ENCODE assay signal across 3 worm cellular contexts in the genomic region with DNA sequence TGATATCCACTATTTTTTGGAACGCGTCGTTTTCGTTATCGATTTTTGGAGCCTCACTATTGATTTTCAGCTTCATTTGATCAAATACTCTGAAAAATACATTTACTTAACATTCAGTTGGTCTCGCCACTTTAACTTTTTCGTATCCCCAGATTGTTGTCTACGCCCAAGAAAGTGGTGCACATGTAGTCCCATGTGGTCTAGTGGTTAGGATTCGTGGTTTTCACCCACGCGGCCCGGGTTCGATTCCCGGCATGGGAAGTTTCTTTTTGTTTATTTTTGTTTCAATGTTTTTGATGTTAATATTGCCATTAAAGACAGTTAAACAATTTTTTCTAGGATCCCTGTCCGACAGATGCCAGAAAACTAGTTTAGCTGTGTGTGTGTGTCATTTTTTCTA.
TF ChIP-seq lines count a peak whose summit lies in the region.

No protein-coding gene starts in this region.

TF ChIP-seq in whole organism, L1 larva, 84 proteins besides CTCF, POLR2A, EP300 and RAD21 (continued from another document):
- TF ChIP-seq nhr-71 (tag; optimal IDR thresholded peaks at IDR 0.05; lab: Kevin White, UChicago), result peak; percentile 67
- peak; percentile 2 to 11 for TF ChIP-seq efl-1 (optimal IDR thresholded peaks at IDR 0.05; lab: Kevin White, UChicago)
- TF ChIP-seq efl-1 (GFP tag; optimal IDR thresholded peaks at IDR 0.05 in 1 of 2; lab: Kevin White, UChicago), result peak in 1 of 2 experiments; percentile 83
- no peak for TF ChIP-seq fos-1 (tag; optimal IDR thresholded peaks at IDR 0.05; lab: Kevin White, UChicago)
- TF ChIP-seq fkh-8 (tag; optimal IDR thresholded peaks at IDR 0.05; lab: Kevin White, UChicago), result peak; percentile 15
- TF ChIP-seq pqm-1 (tag; optimal IDR thresholded peaks at IDR 0.05; lab: Kevin White, UChicago), result no peak
- no peak for TF ChIP-seq zip-4 (GFP tag; optimal IDR thresholded peaks at IDR 0.05; lab: Kevin White, UChicago)
- no peak for TF ChIP-seq C04F5.9 (tag; optimal IDR thresholded peaks at IDR 0.05; lab: Kevin White, UChicago)
- TF ChIP-seq nhr-12 (tag; optimal IDR thresholded peaks at IDR 0.05; lab: Kevin White, UChicago), result no peak
- TF ChIP-seq C16A3.4 (tag; optimal IDR thresholded peaks at IDR 0.05; lab: Kevin White, UChicago), result peak; percentile 42
- TF ChIP-seq blmp-1 (tag; optimal IDR thresholded peaks at IDR 0.05; lab: Kevin White, UChicago), result no peak
- peak; percentile 67 for TF ChIP-seq nhr-47 (tag; optimal IDR thresholded peaks at IDR 0.05; lab: Kevin White, UChicago)
- TF ChIP-seq unc-130 (tag; optimal IDR thresholded peaks at IDR 0.05; lab: Kevin White, UChicago), result peak; percentile 38
- TF ChIP-seq aha-1 (tag; optimal IDR thresholded peaks at IDR 0.05; lab: Kevin White, UChicago), result no peak
- TF ChIP-seq ceh-82 (tag; optimal IDR thresholded peaks at IDR 0.05; lab: Kevin White, UChicago), result peak; percentile 10 to 24 (median 19)
- TF ChIP-seq irx-1 (tag; optimal IDR thresholded peaks at IDR 0.05; lab: Kevin White, UChicago), result peak; percentile 35
- TF ChIP-seq aly-2 (tag; optimal IDR thresholded peaks at IDR 0.05; lab: Kevin White, UChicago), result no peak
- peak; percentile 15; the same call in 1 of the 2 replicates for TF ChIP-seq grh-1 (GFP tag; IDR thresholded peaks at IDR 0.05; lab: Robert Waterston, UW)
- peak; percentile 21 to 56 for TF ChIP-seq lin-35 (GFP tag; optimal IDR thresholded peaks at IDR 0.05; lab: Kevin White, UChicago)
- TF ChIP-seq lir-3 (tag; optimal IDR thresholded peaks at IDR 0.05; lab: Kevin White, UChicago; ENCODE audit: poor library complexity), result no peak
- TF ChIP-seq fkh-10 (GFP tag; optimal IDR thresholded peaks at IDR 0.05; lab: Kevin White, UChicago), result no peak
- peak; percentile 56 for TF ChIP-seq nhr-20 (tag; optimal IDR thresholded peaks at IDR 0.05; lab: Kevin White, UChicago)
- TF ChIP-seq sup-37 (GFP tag; optimal IDR thresholded peaks at IDR 0.05; lab: Kevin White, UChicago), result no peak
- peak; percentile 62 for TF ChIP-seq nhr-19 (GFP tag; conservative IDR thresholded peaks at IDR 0.05; lab: Robert Waterston, UW)
- TF ChIP-seq skn-1 (tag; optimal IDR thresholded peaks at IDR 0.05; lab: Kevin White, UChicago), result peak; percentile 9

TF ChIP-seq in whole organism, L3 larva, 47 proteins besides CTCF, POLR2A, EP300 and RAD21 (continued from another document):
- TF ChIP-seq tbx-2 (tag; optimal IDR thresholded peaks at IDR 0.05; lab: Kevin White, UChicago), result no peak
- TF ChIP-seq fos-1 (tag; optimal IDR thresholded peaks at IDR 0.05; lab: Kevin White, UChicago), result no peak
- peak; percentile 54 for TF ChIP-seq hmg-11 (tag; optimal IDR thresholded peaks at IDR 0.05; lab: Kevin White, UChicago)
- TF ChIP-seq nhr-25 (tag; optimal IDR thresholded peaks at IDR 0.05; lab: Kevin White, UChicago), result peak; percentile 18
- TF ChIP-seq ztf-4 (tag; optimal IDR thresholded peaks at IDR 0.05; lab: Kevin White, UChicago), result no peak
- TF ChIP-seq egl-27 (tag; optimal IDR thresholded peaks at IDR 0.05; lab: Kevin White, UChicago), result no peak
- TF ChIP-seq ama-1 (optimal IDR thresholded peaks at IDR 0.05; lab: Kevin White, UChicago), result no peak

TF ChIP-seq in whole organism, young adult, 124 proteins besides CTCF, POLR2A, EP300 and RAD21 (continued from another document):
- TF ChIP-seq C06A6.2 (GFP tag; conservative IDR thresholded peaks at IDR 0.05; lab: Robert Waterston, UW) (no peak), rpc-1 (optimal IDR thresholded peaks at IDR 0.05; lab: Kevin White, UChicago) (peak; percentile 90), rpc-1 (tag; optimal IDR thresholded peaks at IDR 0.05; lab: Kevin White, UChicago) (peak; percentile 84), mcd-1 (GFP tag; IDR thresholded peaks at IDR 0.05; lab: Robert Waterston, UW) (peak; percentile 48), nfyb-1 (GFP tag; IDR thresholded peaks at IDR 0.05; lab: Robert Waterston, UW) (peak; percentile 74), Y67H2A.10 (GFP tag; conservative IDR thresholded peaks at IDR 0.05; lab: Robert Waterston, UW) (no peak), tbp1 (GFP tag; optimal IDR thresholded peaks at IDR 0.05; lab: Kevin White, UChicago) (peak; percentile 96), ztf-3 (GFP tag; optimal IDR thresholded peaks at IDR 0.05; lab: Kevin White, UChicago) (peak; percentile 25), madf-8 (GFP tag; conservative IDR thresholded peaks at IDR 0.05; lab: Robert Waterston, UW) (no peak), lin-54 (GFP tag; optimal IDR thresholded peaks at IDR 0.05; lab: Kevin White, UChicago) (peak; percentile 40), fkh-3 (tag; optimal IDR thresholded peaks at IDR 0.05; lab: Kevin White, UChicago) (no peak), sea-2 (GFP tag; IDR thresholded peaks at IDR 0.05; lab: Robert Waterston, UW) (no peak), F39B2.1 (GFP tag; IDR thresholded peaks at IDR 0.05; lab: Robert Waterston, UW) (no peak), nhr-179 (tag; optimal IDR thresholded peaks at IDR 0.05; lab: Kevin White, UChicago) (no peak), snpc-4 (GFP tag; optimal IDR thresholded peaks at IDR 0.05; lab: Kevin White, UChicago) (peak; percentile 74), snpc-4 (tag; optimal IDR thresholded peaks at IDR 0.05; lab: Kevin White, UChicago) (peak; percentile 5 to 80 (median 61)), egl-18 (GFP tag; IDR thresholded peaks at IDR 0.05; lab: Robert Waterston, UW) (no peak), let-607 (tag; optimal IDR thresholded peaks at IDR 0.05; lab: Kevin White, UChicago) (peak in 1 of 2 experiments; percentile 17), Y53G8AR.9 (GFP tag; conservative IDR thresholded peaks at IDR 0.05; lab: Robert Waterston, UW) (no peak), pha-4 (tag; optimal IDR thresholded peaks at IDR 0.05; lab: Kevin White, UChicago) (no peak), zfh-2 (GFP tag; conservative IDR thresholded peaks at IDR 0.05; lab: Robert Waterston, UW) (no peak), lin-26 (GFP tag; IDR thresholded peaks at IDR 0.05; lab: Robert Waterston, UW) (peak; percentile 85), attf-6 (GFP tag; IDR thresholded peaks at IDR 0.05; lab: Robert Waterston, UW) (0 out of 2 replicates have a peak, but pooled peaks have one; percentile 21), hmg-20 (GFP tag; IDR thresholded peaks at IDR 0.05; lab: Robert Waterston, UW) (0 out of 2 replicates have a peak, but pooled peaks have one; percentile 40), chd-7 (tag; optimal IDR thresholded peaks at IDR 0.05; lab: Kevin White, UChicago) (peak; percentile 35), Y56A3A.18 (GFP tag; IDR thresholded peaks at IDR 0.05; lab: Robert Waterston, UW) (peak; percentile 89), Y79H2A.3 (GFP tag; conservative IDR thresholded peaks at IDR 0.05; lab: Robert Waterston, UW) (0 out of 2 replicates have a peak, but pooled peaks have one; percentile 35), akir-1 (GFP tag; optimal IDR thresholded peaks at IDR 0.05; lab: Kevin White, UChicago) (no peak), F33H1.4 (GFP tag; IDR thresholded peaks at IDR 0.05; lab: Robert Waterston, UW) (no peak), F57C9.4 (tag; optimal IDR thresholded peaks at IDR 0.05; lab: Kevin White, UChicago) (no peak), ztf-6 (GFP tag; IDR thresholded peaks at IDR 0.05; lab: Robert Waterston, UW) (no peak), lin-40 (tag; optimal IDR thresholded peaks at IDR 0.05; lab: Kevin White, UChicago) (peak; percentile 44), lsy-27 (tag; optimal IDR thresholded peaks at IDR 0.05; lab: Kevin White, UChicago; ENCODE audit: borderline replicate concordance, insufficient read depth) (peak; percentile 43), egrh-3 (GFP tag; IDR thresholded peaks at IDR 0.05; lab: Robert Waterston, UW) (no peak), snpc-1.3 (tag; optimal IDR thresholded peaks at IDR 0.05; lab: Kevin White, UChicago; ENCODE audit: insufficient read depth) (peak; percentile 84), hlh-26 (GFP tag; conservative IDR thresholded peaks at IDR 0.05; lab: Robert Waterston, UW) (no peak), mes-4 (tag; optimal IDR thresholded peaks at IDR 0.05; lab: Kevin White, UChicago) (peak; percentile 41), lag-1 (GFP tag; IDR thresholded peaks at IDR 0.05; lab: Robert Waterston, UW) (no peak), snpc-3.4 (tag; optimal IDR thresholded peaks at IDR 0.05; lab: Kevin White, UChicago) (peak; percentile 87), madf-10 (tag; optimal IDR thresholded peaks at IDR 0.05; lab: Kevin White, UChicago) (peak; percentile 50), aptf-3 (GFP tag; IDR thresholded peaks at IDR 0.05; lab: Robert Waterston, UW) (no peak), D2030.7 (GFP tag; IDR thresholded peaks at IDR 0.05; lab: Robert Waterston, UW) (peak; percentile 59), nfya-2 (GFP tag; IDR thresholded peaks at IDR 0.05; lab: Robert Waterston, UW) (no peak), efl-1 (GFP tag; optimal IDR thresholded peaks at IDR 0.05; lab: Kevin White, UChicago) (no peak), F37B4.10 (GFP tag; IDR thresholded peaks at IDR 0.05; lab: Robert Waterston, UW) (no peak), rec-8 (tag; optimal IDR thresholded peaks at IDR 0.05; lab: Kevin White, UChicago) (peak; percentile 49 to 55), aptf-2 (GFP tag; conservative IDR thresholded peaks at IDR 0.05; lab: Robert Waterston, UW) (no peak), ztf-28 (GFP tag; IDR thresholded peaks at IDR 0.05; lab: Robert Waterston, UW) (no peak), attf-5 (GFP tag; optimal IDR thresholded peaks at IDR 0.05; lab: Kevin White, UChicago) (peak; percentile 7), ets-4 (GFP tag; optimal IDR thresholded peaks at IDR 0.05; lab: Kevin White, UChicago) (no peak), hsf-1 (GFP tag; IDR thresholded peaks at IDR 0.05; lab: Robert Waterston, UW) (no peak), somi-1 (GFP tag; optimal IDR thresholded peaks at IDR 0.05; lab: Kevin White, UChicago) (peak; percentile 25), nhr-90 (tag; optimal IDR thresholded peaks at IDR 0.05; lab: Kevin White, UChicago) (peak; percentile 67), ccch-3 (GFP tag; optimal IDR thresholded peaks at IDR 0.05; lab: Kevin White, UChicago) (no peak), cebp-1 (GFP tag; IDR thresholded peaks at IDR 0.05; lab: Robert Waterston, UW) (no peak), cebp-1 (tag; optimal IDR thresholded peaks at IDR 0.05; lab: Kevin White, UChicago) (peak; percentile 62), zim-3 (tag; optimal IDR thresholded peaks at IDR 0.05; lab: Kevin White, UChicago) (peak; percentile 62), F55B11.4 (tag; optimal IDR thresholded peaks at IDR 0.05; lab: Kevin White, UChicago; ENCODE audit: borderline replicate concordance, insufficient read depth) (no peak), dox-1 (GFP tag; IDR thresholded peaks at IDR 0.05; lab: Robert Waterston, UW) (peak; percentile 75), T07F8.4 (tag; optimal IDR thresholded peaks at IDR 0.05; lab: Kevin White, UChicago) (peak; percentile 21), B0261.1 (tag; optimal IDR thresholded peaks at IDR 0.05; lab: Kevin White, UChicago) (peak; percentile 92), xnd-1 (tag; optimal IDR thresholded peaks at IDR 0.05; lab: Kevin White, UChicago) (no peak), nhr-80 (tag; optimal IDR thresholded peaks at IDR 0.05; lab: Kevin White, UChicago) (peak; percentile 2), ztf-22 (GFP tag; optimal IDR thresholded peaks at IDR 0.05; lab: Kevin White, UChicago) (no peak), sptf-2 (GFP tag; optimal IDR thresholded peaks at IDR 0.05; lab: Kevin White, UChicago) (no peak), dpff-1 (tag; optimal IDR thresholded peaks at IDR 0.05; lab: Kevin White, UChicago) (no peak), B0019.2 (GFP tag; conservative IDR thresholded peaks at IDR 0.05; lab: Robert Waterston, UW) (no peak), gei-17 (GFP tag; optimal IDR thresholded peaks at IDR 0.05; lab: Kevin White, UChicago) (peak; percentile 26), hmg-1.2 (GFP tag; IDR thresholded peaks at IDR 0.05; lab: Robert Waterston, UW) (peak; percentile 82), sdz-38 (tag; optimal IDR thresholded peaks at IDR 0.05; lab: Kevin White, UChicago) (no peak), dpl-1 (GFP tag; optimal IDR thresholded peaks at IDR 0.05; lab: Kevin White, UChicago) (no peak), ekl-4 (GFP tag; IDR thresholded peaks at IDR 0.05; lab: Robert Waterston, UW) (peak; percentile 70; the same call in 1 of the 2 replicates), bed-1 (GFP tag; IDR thresholded peaks at IDR 0.05; lab: Robert Waterston, UW) (no peak), Y53F4B.3 (GFP tag; IDR thresholded peaks at IDR 0.05; lab: Robert Waterston, UW) (peak; percentile 73), tbx-9 (tag; optimal IDR thresholded peaks at IDR 0.05; lab: Kevin White, UChicago; ENCODE audit: borderline replicate concordance) (no peak), attf-3 (GFP tag; conservative IDR thresholded peaks at IDR 0.05; lab: Robert Waterston, UW) (peak; percentile 37; the same call in 1 of the 2 replicates), snpc-1.1 (tag; optimal IDR thresholded peaks at IDR 0.05; lab: Kevin White, UChicago; ENCODE audit: insufficient read depth) (peak; percentile 77), cebp-2 (GFP tag; IDR thresholded peaks at IDR 0.05; lab: Robert Waterston, UW) (no peak), die-1 (tag; optimal IDR thresholded peaks at IDR 0.05; lab: Kevin White, UChicago) (peak; percentile 93), T26A5.8 (tag; optimal IDR thresholded peaks at IDR 0.05; lab: Kevin White, UChicago) (peak; percentile 53), F10E7.11 (tag; optimal IDR thresholded peaks at IDR 0.05; lab: Kevin White, UChicago) (no peak), ceh-100 (GFP tag; IDR thresholded peaks at IDR 0.05; lab: Robert Waterston, UW) (0 out of 2 replicates have a peak, but pooled peaks have one; percentile 33), egl-44 (GFP tag; IDR thresholded peaks at IDR 0.05; lab: Robert Waterston, UW) (peak; percentile 81), hrde-1 (tag; optimal IDR thresholded peaks at IDR 0.05; lab: Kevin White, UChicago; ENCODE audit: borderline replicate concordance) (no peak), ceh-27 (GFP tag; optimal IDR thresholded peaks at IDR 0.05; lab: Kevin White, UChicago) (no peak), F23B12.7 (tag; optimal IDR thresholded peaks at IDR 0.05; lab: Kevin White, UChicago; ENCODE audit: insufficient read depth) (peak; percentile 39), Y95B8A.8 (GFP tag; IDR thresholded peaks at IDR 0.05; lab: Robert Waterston, UW) (peak; percentile 52; the same call in 1 of the 2 replicates), rcor-1 (GFP tag; IDR thresholded peaks at IDR 0.05; lab: Robert Waterston, UW) (peak; percentile 79), ama-1 (optimal IDR thresholded peaks at IDR 0.05; lab: Kevin White, UChicago) (no peak), ama-1 (GFP tag; optimal IDR thresholded peaks at IDR 0.05; lab: Kevin White, UChicago) (peak in 1 of 2 experiments; percentile 85), unc-62 (GFP tag; optimal IDR thresholded peaks at IDR 0.05; lab: Kevin White, UChicago) (no peak), nfya-1 (tag; optimal IDR thresholded peaks at IDR 0.05; lab: Kevin White, UChicago; ENCODE audit: borderline replicate concordance, insufficient read depth) (no peak), hlh-12 (tag; optimal IDR thresholded peaks at IDR 0.05; lab: Kevin White, UChicago) (peak; percentile 78), K11D2.4 (GFP tag; IDR thresholded peaks at IDR 0.05; lab: Robert Waterston, UW) (no peak), ZK185.1 (tag; optimal IDR thresholded peaks at IDR 0.05; lab: Kevin White, UChicago; ENCODE audit: poor library complexity, severe bottlenecking) (peak; percentile 73), ztf-25 (GFP tag; IDR thresholded peaks at IDR 0.05; lab: Robert Waterston, UW) (peak; percentile 79; the same call in 1 of the 2 replicates), ztf-26 (tag; optimal IDR thresholded peaks at IDR 0.05; lab: Kevin White, UChicago) (peak; percentile 31)
